Worm (Caenorhabditis elegans): Measurements from ENCODE around the gene aqp-2.

DNA sequence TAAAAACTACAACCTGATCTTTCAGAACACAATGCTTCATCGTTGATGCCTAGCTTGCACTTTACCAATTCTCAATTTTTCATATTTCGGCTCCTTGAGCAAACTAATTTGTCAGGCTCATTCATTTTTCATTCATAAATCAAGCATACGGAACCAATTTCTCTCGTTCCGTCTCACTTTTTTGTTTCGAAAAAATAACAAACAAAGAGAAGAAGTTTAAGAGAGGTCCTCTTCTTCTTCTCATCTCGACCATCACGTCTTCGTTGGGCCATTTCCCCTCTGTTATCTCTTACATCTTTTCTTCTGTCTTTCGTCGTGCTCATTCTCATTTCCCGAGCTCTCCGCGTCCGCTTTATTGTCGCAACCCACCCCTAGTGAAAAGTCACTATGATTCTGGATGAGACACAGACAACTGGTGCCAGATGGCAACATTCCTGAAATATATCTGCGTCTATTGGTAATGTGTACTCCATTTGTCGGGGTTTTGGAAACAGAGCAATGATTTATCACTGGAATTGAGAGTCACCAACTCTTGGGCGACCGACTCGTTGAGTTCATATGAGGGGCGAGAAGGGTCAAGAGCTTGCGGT lies 3.0 kb upstream of the aqp-2 start:
- TF ChIP-seq zfh-2 (GFP tag; conservative IDR thresholded peaks at IDR 0.05) (no peak), ets-4 (GFP tag; optimal IDR thresholded peaks at IDR 0.05) (no peak), cebp-2 (GFP tag; IDR thresholded peaks at IDR 0.05) (no peak), rpc-1 (optimal IDR thresholded peaks at IDR 0.05) (no peak), rpc-1 (tag; optimal IDR thresholded peaks at IDR 0.05) (no peak), K12H6.12 (tag; optimal IDR thresholded peaks at IDR 0.05) (no peak), madf-6 (GFP tag; IDR thresholded peaks at IDR 0.05) (no peak), ztf-3 (GFP tag; optimal IDR thresholded peaks at IDR 0.05) (no peak), pbrm-1 (GFP tag; IDR thresholded peaks at IDR 0.05) (no peak), Y95B8A.8 (GFP tag; IDR thresholded peaks at IDR 0.05) (no peak)
